Fruit fly (Drosophila melanogaster) whole organism, wandering third instar larva: ENCODE results near the gene CG43116.

ENCODE experiments used
- Abd-B ChIP-seq: fragments of >200 bp; optimal IDR thresholded peaks from 2 replicates; lab custom pipeline; 2017; ENCODE audit warnings: missing biosample characterization, missing genetic modification characterization
- CG32264 ChIP-seq: fragments of 200-800 bp; sonication (Bioruptor generic); optimal IDR thresholded peaks from 2 replicates; lab custom pipeline; 2016; ENCODE audit warnings: missing biosample characterization, missing genetic modification characterization
- CG9705 ChIP-seq: fragments of 200-800 bp; sonication (Bioruptor generic); optimal IDR thresholded peaks from 2 replicates; lab custom pipeline; 2018; ENCODE audit warnings: missing biosample characterization, mild to moderate bottlenecking, missing genetic modification characterization
- CrebA ChIP-seq: fragments of 200-800 bp; sonication (Bioruptor generic); optimal IDR thresholded peaks from 2 replicates; lab custom pipeline; 2016; ENCODE audit warnings: missing biosample characterization, mild to moderate bottlenecking, missing genetic modification characterization, borderline replicate concordance
- Dfd ChIP-seq: fragments of >200 bp; optimal IDR thresholded peaks from 2 replicates; lab custom pipeline; 2017; ENCODE audit warnings: missing biosample characterization, missing genetic modification characterization
- Dif ChIP-seq: fragments of 200-275, 200-300 bp; sonication (Bioruptor generic); optimal IDR thresholded peaks from 2 replicates; lab custom pipeline; 2018; ENCODE audit warnings: missing biosample characterization, missing genetic modification characterization; ENCODE audit not compliant: partially characterized antibody
- GATAd ChIP-seq: sonication (Bioruptor generic); optimal IDR thresholded peaks from 2 replicates; lab custom pipeline; 2016; ENCODE audit warnings: missing biosample characterization, missing genetic modification characterization
- HLH106 ChIP-seq: fragments of 200-800 bp; optimal IDR thresholded peaks from 3 replicates; lab custom pipeline; 2019; ENCODE audit warnings: missing biosample characterization, mild to moderate bottlenecking, missing genetic modification characterization, moderate library complexity
- Hnf4 ChIP-seq: fragments of 200-800 bp; sonication (Bioruptor generic); optimal IDR thresholded peaks from 2 replicates; lab custom pipeline; 2016; ENCODE audit warnings: missing biosample characterization, mild to moderate bottlenecking, missing genetic modification characterization
- Hr78 ChIP-seq: fragments of >200 bp; optimal IDR thresholded peaks from 2 replicates; lab custom pipeline; 2017; ENCODE audit warnings: missing biosample characterization, missing genetic modification characterization
- Hr83 ChIP-seq: fragments of 200-300 bp; sonication (Bioruptor generic); optimal IDR thresholded peaks from 2 replicates; lab custom pipeline; 2016; ENCODE audit warnings: missing biosample characterization, mild to moderate bottlenecking, missing genetic modification characterization, moderate library complexity; ENCODE audit not compliant: poor library complexity, severe bottlenecking
- Jra ChIP-seq: sonication (Bioruptor generic); optimal IDR thresholded peaks from 2 replicates; lab custom pipeline; 2016; ENCODE audit warnings: missing biosample characterization, missing genetic modification characterization
- Mio ChIP-seq: sonication (Bioruptor generic); optimal IDR thresholded peaks from 2 replicates; lab custom pipeline; 2016; ENCODE audit warnings: missing biosample characterization, missing genetic modification characterization
- Myc ChIP-seq: fragments of >200 bp; optimal IDR thresholded peaks from 2 replicates; lab custom pipeline; 2017
- N ChIP-seq: fragments of >200 bp; optimal IDR thresholded peaks from 2 replicates; lab custom pipeline; 2018; ENCODE audit warnings: missing biosample characterization, missing external identifiers, missing genetic modification characterization
- OdsH ChIP-seq: fragments of 200-800 bp; sonication (Bioruptor generic); optimal IDR thresholded peaks from 2 replicates; lab custom pipeline; 2016; ENCODE audit warnings: missing biosample characterization, mild to moderate bottlenecking, missing genetic modification characterization
- Rel ChIP-seq, 2 experiments: fragments of 200-800 bp; sonication (Bioruptor generic) in 1 of 2; optimal IDR thresholded peaks; 2 replicates in 1 of 2; 3 replicates in 1 of 2; lab custom pipeline; 2016 to 2019; ENCODE audit warnings: mild to moderate bottlenecking in 2 of 2, missing biosample characterization in 2 of 2, missing genetic modification characterization in 2 of 2, moderate library complexity in 1 of 2
- Sp1 ChIP-seq: fragments of 200-800 bp; sonication (Bioruptor generic); optimal IDR thresholded peaks from 3 replicates; lab custom pipeline; 2019; ENCODE audit warnings: missing biosample characterization, mild to moderate bottlenecking, missing genetic modification characterization, moderate library complexity
- Vsx2 ChIP-seq: fragments of 200-300, 225-300 bp; sonication (Bioruptor generic); optimal IDR thresholded peaks from 2 replicates; lab custom pipeline; 2018; ENCODE audit warnings: missing biosample characterization, missing genetic modification characterization; ENCODE audit not compliant: partially characterized antibody
- br ChIP-seq: fragments of 200-800 bp; sonication (Bioruptor generic); optimal IDR thresholded peaks from 2 replicates; lab custom pipeline; 2016; ENCODE audit warnings: missing biosample characterization, missing genetic modification characterization
- brk ChIP-seq: fragments of 200-800 bp; sonication (Bioruptor generic); optimal IDR thresholded peaks from 2 replicates; lab custom pipeline; 2016; ENCODE audit warnings: missing biosample characterization, mild to moderate bottlenecking, missing genetic modification characterization
- dl ChIP-seq, 2 experiments: fragments of 175-275, 200-275 bp in 1 of 2; fragments of 200-275 bp in 1 of 2; sonication (Bioruptor generic); optimal IDR thresholded peaks; lab custom pipeline; 2018; ENCODE audit warnings: mild to moderate bottlenecking in 2 of 2, missing biosample characterization in 2 of 2, missing genetic modification characterization in 2 of 2, moderate library complexity in 2 of 2; ENCODE audit not compliant: partially characterized antibody in 2 of 2, insufficient read depth in 1 of 2
- dmrt93B ChIP-seq: fragments of 200-800 bp; sonication (Bioruptor generic); optimal IDR thresholded peaks from 2 replicates; lab custom pipeline; 2018; ENCODE audit warnings: missing biosample characterization, mild to moderate bottlenecking, missing genetic modification characterization
- dsf ChIP-seq: sonication (Bioruptor generic); optimal IDR thresholded peaks from 2 replicates; lab custom pipeline; 2016; ENCODE audit warnings: missing biosample characterization, missing genetic modification characterization, borderline replicate concordance
- ey ChIP-seq: fragments of 200-800 bp; sonication (Bioruptor generic); optimal IDR thresholded peaks from 2 replicates; lab custom pipeline; 2016; ENCODE audit warnings: missing biosample characterization, missing genetic modification characterization
- foxo ChIP-seq, 2 experiments: fragments of 200-800 bp; sonication (Bioruptor generic); optimal IDR thresholded peaks; 2 replicates in 1 of 2; 3 replicates in 1 of 2; lab custom pipeline; 2016 to 2017; ENCODE audit warnings: missing biosample characterization in 2 of 2, missing genetic modification characterization in 2 of 2
- fru ChIP-seq: fragments of 200-800 bp; sonication (Bioruptor generic); optimal IDR thresholded peaks from 3 replicates; lab custom pipeline; 2016; ENCODE audit warnings: missing biosample characterization, mild to moderate bottlenecking, missing genetic modification characterization
- h ChIP-seq: fragments of 200-800 bp; sonication (Bioruptor generic); optimal IDR thresholded peaks from 3 replicates; lab custom pipeline; 2016; ENCODE audit warnings: missing biosample characterization, mild to moderate bottlenecking, missing genetic modification characterization
- jim ChIP-seq: fragments of 175-275, 200-325 bp; sonication (Bioruptor generic); optimal IDR thresholded peaks from 2 replicates; lab custom pipeline; 2016; ENCODE audit warnings: missing biosample characterization, mild to moderate bottlenecking, missing genetic modification characterization
- lola ChIP-seq: fragments of >200 bp; optimal IDR thresholded peaks from 2 replicates; lab custom pipeline; 2017; ENCODE audit warnings: missing biosample characterization, missing genetic modification characterization
- pan ChIP-seq: fragments of >200 bp; optimal IDR thresholded peaks from 2 replicates; lab custom pipeline; 2017
- psq ChIP-seq: fragments of 200-800 bp; sonication (Bioruptor generic); optimal IDR thresholded peaks from 3 replicates; lab custom pipeline; 2017; ENCODE audit warnings: missing biosample characterization, mild to moderate bottlenecking, missing genetic modification characterization, moderate library complexity
- rgr ChIP-seq: fragments of 200-800 bp; sonication (Bioruptor generic); optimal IDR thresholded peaks from 3 replicates; lab custom pipeline; 2016; ENCODE audit warnings: missing biosample characterization, mild to moderate bottlenecking, missing genetic modification characterization
- sage ChIP-seq: fragments of 200-800 bp; sonication (Bioruptor generic); optimal IDR thresholded peaks from 2 replicates; lab custom pipeline; 2016; ENCODE audit warnings: missing biosample characterization, mild to moderate bottlenecking, missing genetic modification characterization
- sv ChIP-seq: fragments of 200-800 bp; sonication (Bioruptor generic); optimal IDR thresholded peaks from 3 replicates; lab custom pipeline; 2016; ENCODE audit warnings: missing biosample characterization, missing genetic modification characterization
- tai ChIP-seq: sonication (Bioruptor generic); optimal IDR thresholded peaks from 2 replicates; lab custom pipeline; 2016; ENCODE audit warnings: missing biosample characterization, missing genetic modification characterization
- usp ChIP-seq: fragments of >200 bp; optimal IDR thresholded peaks from 2 replicates; lab custom pipeline; 2017; ENCODE audit warnings: missing biosample characterization, missing genetic modification characterization
- woc ChIP-seq: sonication (Bioruptor generic); optimal IDR thresholded peaks from 2 replicates; lab custom pipeline; 2016; ENCODE audit warnings: missing biosample characterization, mild to moderate bottlenecking, missing genetic modification characterization

The CG43116 gene

dm6 chr3R:26017771-26018731 is 21.3 kb upstream of the CG43116 start:
- peak; percentile 94 for TF ChIP-seq HLH106 (tag; lab: Kevin White, UChicago)
- TF ChIP-seq ey (GFP tag; lab: Kevin White, UChicago) = peak; percentile 63
- TF ChIP-seq tai (GFP tag; lab: Kevin White, UChicago) = peak; percentile 76
- TF ChIP-seq N = no peak
- TF ChIP-seq sv = peak; percentile 41
- TF ChIP-seq fru = peak; percentile 90
- peak; percentile 79 for TF ChIP-seq brk (GFP tag; lab: Kevin White, UChicago)
- peak; percentile 95 for TF ChIP-seq psq (GFP tag; lab: Kevin White, UChicago)
- peak; percentile 58 for TF ChIP-seq Jra (GFP tag; lab: Kevin White, UChicago)
- TF ChIP-seq pan (lab: Kevin White, UChicago) = no peak
- no peak for TF ChIP-seq Mio
- peak; percentile 36 for TF ChIP-seq sage
- TF ChIP-seq woc (GFP tag; lab: Kevin White, UChicago) = peak; percentile 91
- TF ChIP-seq Dif (GFP tag; lab: Kevin White, UChicago) = peak; percentile 2
- TF ChIP-seq Hr78 (GFP tag; lab: Kevin White, UChicago) = no peak
- TF ChIP-seq Myc (lab: Kevin White, UChicago) = no peak
- TF ChIP-seq CrebA = no peak
- TF ChIP-seq Dfd (GFP tag; lab: Kevin White, UChicago) = peak; percentile 83
- peak; percentile 92 for TF ChIP-seq dmrt93B (GFP tag; lab: Kevin White, UChicago)
- peak; percentile 87 for TF ChIP-seq rgr
- TF ChIP-seq CG32264 = no peak
- no peak for TF ChIP-seq Abd-B (GFP tag; lab: Kevin White, UChicago)
- TF ChIP-seq CG9705 (GFP tag; lab: Kevin White, UChicago) = peak; percentile 90
- TF ChIP-seq br (GFP tag; lab: Kevin White, UChicago) = peak; percentile 74
- peak in 1 of 2 experiments; percentile 93 for TF ChIP-seq foxo (GFP tag; optimal IDR thresholded peaks at IDR 0.05; lab: Kevin White, UChicago)
- peak; percentile 52 for TF ChIP-seq dsf (GFP tag; lab: Kevin White, UChicago)
- TF ChIP-seq usp (GFP tag; lab: Kevin White, UChicago) = no peak
- TF ChIP-seq Vsx2 (GFP tag; lab: Kevin White, UChicago) = peak; percentile 17
- TF ChIP-seq h (GFP tag; lab: Kevin White, UChicago) = peak; percentile 84
- no peak for TF ChIP-seq lola (GFP tag; lab: Kevin White, UChicago)
- TF ChIP-seq Sp1 (GFP tag; lab: Kevin White, UChicago) = peak; percentile 98
- peak; percentile 49 for TF ChIP-seq jim (GFP tag; lab: Kevin White, UChicago)
- TF ChIP-seq Rel (GFP tag; optimal IDR thresholded peaks at IDR 0.05; lab: Kevin White, UChicago) = peak; percentile 75
- peak; percentile 53 for TF ChIP-seq Rel (tag; optimal IDR thresholded peaks at IDR 0.05; lab: Kevin White, UChicago)
- TF ChIP-seq OdsH (GFP tag; lab: Kevin White, UChicago) = peak; percentile 93
- TF ChIP-seq dl (GFP tag; optimal IDR thresholded peaks at IDR 0.05; lab: Kevin White, UChicago; ENCODE audit: insufficient read depth in 1 of 2, partially characterized antibody in 2 of 2) = no peak
- no peak for TF ChIP-seq GATAd (GFP tag; lab: Kevin White, UChicago)
- peak; percentile 77 for TF ChIP-seq Hnf4 (GFP tag; lab: Kevin White, UChicago)
- TF ChIP-seq Hr83 (GFP tag; lab: Kevin White, UChicago) = peak; percentile 96

dm6 chr3R:26017294-26017770 is 20.5 kb upstream of the CG43116 start:
- no peak for TF ChIP-seq OdsH (GFP tag; lab: Kevin White, UChicago)
- peak; percentile 42 for TF ChIP-seq Hr83 (GFP tag; lab: Kevin White, UChicago)
- TF ChIP-seq usp (GFP tag; lab: Kevin White, UChicago) = no peak
- no peak for TF ChIP-seq GATAd (GFP tag; lab: Kevin White, UChicago)
- TF ChIP-seq Rel (GFP tag; optimal IDR thresholded peaks at IDR 0.05; lab: Kevin White, UChicago) = no peak
- TF ChIP-seq Rel (tag; optimal IDR thresholded peaks at IDR 0.05; lab: Kevin White, UChicago) = peak; percentile 51
- no peak for TF ChIP-seq sv
